Worm (Caenorhabditis elegans) whole organism, L4/young adult: Measurements from ENCODE around the gene srw-61.

ENCODE experiments used
- W03F9.2 ChIP-seq: fragments of 150-350 bp; optimal IDR thresholded peaks from 2 replicates; lab custom pipeline; 2014; ENCODE audit warnings: missing biosample characterization, missing genetic modification characterization
- dao-5 ChIP-seq: sonication (generic microtip); optimal IDR thresholded peaks from 2 replicates; lab custom pipeline; 2016; ENCODE audit warnings: missing genotype, missing genetic modification characterization, moderate library complexity, missing compliant biosample characterization
- him-1 ChIP-seq: sonication (generic microtip); optimal IDR thresholded peaks from 2 replicates; lab custom pipeline; 2016; ENCODE audit warnings: missing genotype, missing genetic modification reagents, missing genetic modification characterization, missing compliant biosample characterization

Gene srw-61

DNA sequence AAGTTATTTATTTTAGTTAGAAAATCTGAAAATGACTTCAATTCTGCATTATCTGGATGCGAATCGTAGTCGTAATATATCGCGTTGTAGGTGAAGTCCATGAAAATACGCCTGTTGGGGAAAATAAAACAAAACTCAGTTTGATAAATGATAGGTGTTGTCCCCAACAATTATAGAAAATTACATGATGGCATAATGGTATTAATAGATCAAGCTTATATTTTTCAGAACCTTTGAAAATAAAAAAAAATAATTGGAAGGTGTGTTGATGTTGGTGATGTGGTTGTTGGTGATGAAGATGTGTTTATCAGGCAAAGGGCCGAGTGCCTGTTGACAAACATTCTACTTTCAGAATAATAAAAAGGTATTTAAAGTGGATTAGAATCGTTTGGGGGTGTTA, at the start of gene srw-61:
srw-61 (minus strand) TSS at position 101 of the 400 bp plus-strand sequence.
- TF ChIP-seq dao-5 (tag; lab: Kevin White, UChicago): no peak
- no peak for TF ChIP-seq him-1 (tag; lab: Kevin White, UChicago)
- TF ChIP-seq W03F9.2 (tag; lab: Kevin White, UChicago): no peak

DNA sequence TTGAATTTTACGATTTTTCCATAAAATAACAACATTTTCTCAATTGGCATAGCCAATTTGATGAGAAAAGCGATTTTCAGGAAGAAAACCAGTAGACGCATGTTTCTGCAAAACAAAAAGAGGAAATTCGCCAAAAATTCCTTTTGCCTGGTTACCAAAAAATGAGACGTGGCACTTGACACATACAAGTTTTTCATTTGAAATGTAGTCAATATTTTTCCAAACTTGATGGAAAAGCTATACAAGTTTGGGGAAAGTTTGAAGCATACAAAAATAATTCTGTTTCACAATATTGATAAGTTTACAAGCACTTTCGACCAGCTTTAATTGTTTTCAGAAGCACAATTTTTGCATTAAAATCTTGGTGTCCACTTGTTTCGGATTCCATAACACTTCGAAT, 42.2 kb upstream of the srw-61 start, which contains the start of gene clec-191:
clec-191 (minus strand) TSS at position 101 of the 400 bp plus-strand sequence.
- no peak for TF ChIP-seq dao-5 (tag; lab: Kevin White, UChicago)
- no peak for TF ChIP-seq him-1 (tag; lab: Kevin White, UChicago)
- TF ChIP-seq W03F9.2 (tag; lab: Kevin White, UChicago): no peak

ce11 chrIV:16277902-16278301, 39.4 kb upstream of the srw-61 start, which contains the start of gene ccch-2:
ccch-2 (plus strand) TSS chrIV:16278202.
- TF ChIP-seq W03F9.2 (tag; lab: Kevin White, UChicago): no peak
- TF ChIP-seq dao-5 (tag; lab: Kevin White, UChicago): no peak
- TF ChIP-seq him-1 (tag; lab: Kevin White, UChicago): no peak

- no peak for TF ChIP-seq dao-5 (tag; lab: Kevin White, UChicago)
- TF ChIP-seq him-1 (tag; lab: Kevin White, UChicago): no peak
- TF ChIP-seq W03F9.2 (tag; lab: Kevin White, UChicago): no peak
Measured at ce11 chrIV:16277291-16277690, 38.8 kb upstream of the srw-61 start, which contains the start of gene F38C2.7. F38C2.7 (minus strand) TSS chrIV:16277391.

DNA sequence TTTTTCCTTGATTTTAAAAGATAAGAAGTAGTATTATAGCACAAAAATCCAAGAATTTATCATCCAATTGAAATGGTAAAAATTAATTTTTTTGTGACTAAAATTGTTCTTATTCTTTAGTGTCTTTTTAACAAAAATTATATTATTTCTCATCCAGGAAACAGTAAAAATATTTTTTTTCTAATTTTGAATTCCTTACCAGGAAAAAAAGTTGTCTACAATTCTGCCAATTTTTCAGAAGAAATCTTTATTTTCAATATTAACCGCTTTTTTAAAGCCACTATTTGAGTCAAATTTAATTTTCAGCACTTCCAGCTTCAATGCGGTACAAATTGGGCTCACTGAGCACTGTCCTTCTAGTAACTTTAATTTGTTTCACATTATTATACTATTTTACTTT, 32.5 kb upstream of the srw-61 start, which contains the start of gene F38C2.4:
F38C2.4 (plus strand) TSS at position 301 of the 400 bp plus-strand sequence.
- TF ChIP-seq dao-5 (tag; lab: Kevin White, UChicago) (no peak), him-1 (tag; lab: Kevin White, UChicago) (no peak), W03F9.2 (tag; lab: Kevin White, UChicago) (no peak)

- TF ChIP-seq W03F9.2 (tag; lab: Kevin White, UChicago) (no peak), him-1 (tag; lab: Kevin White, UChicago) (no peak), dao-5 (tag; lab: Kevin White, UChicago) (no peak)
Measured at ce11 chrIV:16257330-16257729, 18.9 kb upstream of the srw-61 start, which contains the start of gene hlh-31. hlh-31 (plus strand) TSS chrIV:16257630.

ce11 chrIV:16254464-16254863, 16.0 kb upstream of the srw-61 start, which contains the start of gene hlh-17:
hlh-17 (plus strand) TSS chrIV:16254764.
- TF ChIP-seq him-1 (tag; lab: Kevin White, UChicago) (no peak), dao-5 (tag; lab: Kevin White, UChicago) (no peak), W03F9.2 (tag; lab: Kevin White, UChicago) (no peak)

DNA sequence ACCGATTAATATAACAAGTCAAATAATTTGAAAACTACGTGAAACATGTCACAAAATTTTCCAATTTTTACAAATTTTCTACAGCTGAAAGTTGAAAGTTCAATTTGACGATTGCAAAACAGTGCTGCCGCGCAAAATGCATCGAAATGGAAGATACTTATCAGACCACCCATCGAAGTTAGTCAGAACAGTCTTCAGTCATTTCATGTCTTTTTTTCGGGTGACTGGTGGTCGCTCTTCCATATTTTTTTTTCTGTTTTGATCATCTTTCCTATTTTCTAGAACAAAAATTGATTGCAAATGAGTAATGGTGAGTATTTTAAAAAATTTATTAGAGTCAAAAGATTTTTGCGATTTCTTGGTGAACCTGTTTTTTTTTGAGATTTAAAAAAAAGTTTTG, 8.7 kb upstream of the srw-61 start, which contains the start of gene F38C2.1:
F38C2.1 (plus strand) TSS at position 301 of the 400 bp plus-strand sequence.
- TF ChIP-seq dao-5 (tag; lab: Kevin White, UChicago) (no peak), W03F9.2 (tag; lab: Kevin White, UChicago) (no peak), him-1 (tag; lab: Kevin White, UChicago) (no peak)

DNA sequence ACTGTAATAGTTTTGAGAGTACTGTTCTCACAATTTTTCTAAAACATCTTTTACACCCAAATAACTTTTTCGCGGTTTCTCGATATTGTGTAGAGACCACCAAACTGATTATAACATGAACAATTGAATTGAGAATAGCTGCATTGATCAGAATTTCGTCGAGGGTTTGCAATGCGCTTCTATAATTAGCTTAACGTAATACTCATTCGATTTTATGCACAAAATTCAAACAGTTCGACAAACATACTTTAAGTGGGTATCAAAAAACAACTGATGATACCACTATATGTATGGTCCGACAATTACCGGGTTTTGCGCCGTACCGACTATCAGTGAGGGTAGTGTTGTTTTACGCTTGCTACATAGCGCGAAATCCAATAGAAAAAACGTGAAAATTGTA, 1.6 kb downstream of the srw-61 start:
- TF ChIP-seq W03F9.2 (tag; lab: Kevin White, UChicago) (no peak), dao-5 (tag; lab: Kevin White, UChicago) (no peak), him-1 (tag; lab: Kevin White, UChicago) (no peak)

DNA sequence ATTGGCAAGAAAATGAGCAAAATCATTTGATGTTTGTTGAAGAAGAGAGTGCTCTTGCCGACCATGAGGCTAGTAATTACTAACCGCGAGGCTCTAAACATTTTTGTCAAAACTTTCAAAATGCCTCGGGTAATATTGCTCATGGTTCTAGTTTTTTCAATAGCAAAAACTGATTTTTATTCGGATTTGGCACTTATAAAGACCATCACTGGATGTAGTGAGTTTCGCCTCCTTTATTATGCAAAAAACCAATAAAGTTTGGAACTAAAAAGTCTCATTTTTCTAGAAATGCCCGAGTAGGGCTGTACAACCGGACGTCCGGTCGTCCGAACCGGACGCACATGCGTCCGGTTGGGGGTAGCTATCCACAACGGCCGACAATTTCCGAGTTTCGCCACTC, 5.4 kb downstream of the srw-61 start, which contains the start of the genes hpa-1 and irld-39:
hpa-1 (minus strand) TSS at position 101 of the 400 bp plus-strand sequence.
irld-39 (plus strand) TSS at position 121 of the 400 bp plus-strand sequence.
- TF ChIP-seq him-1 (tag; lab: Kevin White, UChicago) (no peak), W03F9.2 (tag; lab: Kevin White, UChicago) (no peak), dao-5 (tag; lab: Kevin White, UChicago) (no peak)

DNA sequence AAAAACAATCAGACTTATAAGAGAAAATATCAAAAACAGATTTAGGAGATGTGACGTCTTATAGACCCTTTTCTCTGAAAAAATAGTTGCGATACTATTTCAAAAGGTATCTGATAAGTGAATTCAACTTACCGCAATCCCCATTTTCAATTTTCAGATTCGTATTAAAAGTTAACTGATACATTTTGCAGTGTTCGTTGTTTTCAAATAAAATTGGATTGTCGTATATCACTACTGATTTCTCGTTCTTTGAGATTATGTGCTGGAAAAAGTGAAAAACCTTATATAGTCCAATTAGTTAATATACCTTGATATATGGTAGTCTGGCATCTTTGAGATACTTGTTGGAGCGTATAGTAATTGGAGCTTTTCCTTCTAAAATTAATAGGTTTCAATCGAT, 8.0 kb downstream of the srw-61 start:
- TF ChIP-seq him-1 (tag; lab: Kevin White, UChicago): no peak

DNA sequence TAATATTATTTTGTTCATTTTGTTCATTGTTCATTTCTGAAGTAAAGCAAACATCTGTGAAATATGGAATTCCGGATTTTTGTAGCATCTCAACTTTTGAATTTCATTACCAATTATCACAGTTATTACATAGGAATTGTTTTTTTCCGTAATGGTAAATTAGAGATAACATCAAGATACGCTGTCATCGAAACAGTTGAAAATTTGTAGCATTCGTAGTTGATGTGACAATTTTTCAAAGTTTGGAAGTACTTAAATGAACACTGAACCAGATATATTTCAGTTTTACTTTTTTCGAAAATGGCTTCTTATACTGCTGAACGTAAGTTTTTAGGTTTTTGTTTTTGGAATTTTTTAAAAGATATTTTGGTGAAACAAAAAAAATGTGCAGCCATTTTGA, 12.7 kb downstream of the srw-61 start, which contains the start of gene H25K10.4:
H25K10.4 (plus strand) TSS at position 301 of the 400 bp plus-strand sequence.
- TF ChIP-seq W03F9.2 (tag; lab: Kevin White, UChicago): no peak
- TF ChIP-seq dao-5 (tag; lab: Kevin White, UChicago): no peak
- TF ChIP-seq him-1 (tag; lab: Kevin White, UChicago): no peak

- TF ChIP-seq dao-5 (tag; lab: Kevin White, UChicago) (no peak), him-1 (tag; lab: Kevin White, UChicago) (no peak), W03F9.2 (tag; lab: Kevin White, UChicago) (no peak)
Measured at ce11 chrIV:16221559-16221958, 16.9 kb downstream of the srw-61 start, which contains the start of gene srv-11. srv-11 (minus strand) TSS chrIV:16221659.

DNA sequence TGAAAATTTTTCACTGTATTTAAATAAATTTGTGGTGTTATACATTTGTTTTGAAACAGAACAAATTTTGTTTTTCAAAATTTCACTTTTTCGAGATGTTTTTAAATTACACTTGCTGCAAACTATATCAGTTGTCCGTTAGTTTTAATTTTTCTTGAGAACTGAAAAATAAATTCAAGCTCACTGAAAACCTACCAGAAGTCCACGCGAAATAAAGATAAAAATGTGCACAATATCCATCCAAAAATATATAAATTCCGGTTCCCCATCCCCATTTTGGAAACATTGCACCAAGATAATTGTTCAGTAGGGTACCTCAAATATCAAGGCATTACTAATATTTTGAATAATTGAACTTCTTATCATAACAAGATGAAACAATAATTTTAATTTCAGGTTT, 17.8 kb downstream of the srw-61 start:
- TF ChIP-seq dao-5 (tag; lab: Kevin White, UChicago): no peak
- TF ChIP-seq him-1 (tag; lab: Kevin White, UChicago): no peak
- TF ChIP-seq W03F9.2 (tag; lab: Kevin White, UChicago): no peak
